Worm (Caenorhabditis elegans) whole organism, L4 larva: ENCODE results near the gene F08G12.5.

Experiments
- ZK546.5 ChIP-seq, 2 experiments: sonication (generic microtip); optimal IDR thresholded peaks; 2 replicates each; lab custom pipeline; 2017; ENCODE audit warnings: missing biosample characterization in 2 of 2, missing genetic modification characterization in 2 of 2
- ceh-82 ChIP-seq: sonication (generic microtip); optimal IDR thresholded peaks from 2 replicates; lab custom pipeline; 2017; ENCODE audit warnings: missing biosample characterization, missing genetic modification characterization
- dpl-1 ChIP-seq: fragments of 150-350 bp; optimal IDR thresholded peaks from 2 replicates; lab custom pipeline; 2014; ENCODE audit warnings: missing biosample characterization, missing genetic modification reagents, missing genetic modification characterization
- fkh-10 ChIP-seq: fragments of 150-350 bp; optimal IDR thresholded peaks from 2 replicates; lab custom pipeline; 2014; ENCODE audit warnings: missing biosample characterization, missing genetic modification reagents, missing genetic modification characterization
- lin-29 ChIP-seq: fragments of 200-800 bp; sonication (Bioruptor generic); IDR thresholded peaks from 2 replicates; pipeline ENCODE4 v1.3.6; 2022; ENCODE audit warnings: missing genetic modification reagents, missing genetic modification characterization, missing compliant biosample characterization
- lin-39 ChIP-seq: fragments of 150-350 bp; optimal IDR thresholded peaks from 2 replicates; lab custom pipeline; 2014; ENCODE audit warnings: missing biosample characterization, missing genetic modification reagents, missing genetic modification characterization
- lir-3 ChIP-seq: sonication (generic microtip); optimal IDR thresholded peaks from 2 replicates; lab custom pipeline; 2016; ENCODE audit warnings: mild to moderate bottlenecking, missing genetic modification characterization, missing compliant biosample characterization
- nhr-10 ChIP-seq: fragments of 150-350 bp; optimal IDR thresholded peaks from 2 replicates; lab custom pipeline; 2014; ENCODE audit warnings: missing biosample characterization, missing genetic modification characterization
- pqm-1 ChIP-seq: sonication (generic microtip); optimal IDR thresholded peaks from 2 replicates; lab custom pipeline; 2017; ENCODE audit warnings: missing biosample characterization, missing genetic modification characterization

DNA sequence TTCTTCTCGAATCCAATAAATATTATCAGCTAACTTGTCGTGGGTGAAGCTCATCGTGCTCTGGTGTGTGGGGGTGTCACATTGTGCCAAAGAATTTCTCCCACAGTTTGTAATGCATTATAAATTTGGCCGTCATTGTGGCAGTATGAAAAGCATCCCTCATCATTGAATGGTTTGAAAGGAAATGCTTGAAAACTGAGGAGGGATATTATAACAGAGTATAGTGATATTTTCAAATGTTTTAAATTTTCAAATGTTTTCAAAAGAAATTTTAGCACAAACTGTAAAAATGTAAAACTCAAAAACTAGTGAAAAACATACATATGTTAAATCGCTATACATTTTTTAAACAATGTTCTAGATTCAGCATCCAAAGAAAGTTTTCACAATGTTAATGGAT lies 41.1 kb downstream of the F08G12.5 start, which contains the start of gene C03A3.3:
- TF ChIP-seq ceh-82 (tag; lab: Kevin White, UChicago) (no peak), nhr-10 (tag; lab: Kevin White, UChicago) (no peak), lin-29 (GFP tag; lab: Robert Waterston, UW) (no peak), dpl-1 (GFP tag; lab: Kevin White, UChicago) (no peak), pqm-1 (tag; lab: Kevin White, UChicago) (no peak), fkh-10 (no peak), ZK546.5 (tag; optimal IDR thresholded peaks at IDR 0.05; lab: Kevin White, UChicago) (no peak), lin-39 (tag; lab: Kevin White, UChicago) (no peak), lir-3 (tag; lab: Kevin White, UChicago) (no peak)
